Fruit fly (Drosophila melanogaster) whole organism, prepupa: Measurements from ENCODE around the gene Spn28Db.

Experiments used
- CG10631 ChIP-seq: fragments of 200-800 bp; sonication (Bioruptor generic); optimal IDR thresholded peaks from 2 replicates; lab custom pipeline; 2016; ENCODE audit warnings: missing biosample characterization, missing genetic modification characterization
- CG11762 ChIP-seq: fragments of 200-800 bp; sonication (Bioruptor generic); optimal IDR thresholded peaks from 3 replicates; lab custom pipeline; 2016; ENCODE audit warnings: missing biosample characterization, missing genetic modification characterization; ENCODE audit not compliant: insufficient read depth
- CG11902 ChIP-seq: fragments of 200-800 bp; sonication (Bioruptor generic); optimal IDR thresholded peaks from 3 replicates; lab custom pipeline; 2016; ENCODE audit warnings: missing biosample characterization, missing genetic modification characterization
- CG15336 ChIP-seq: fragments of 200-800 bp; sonication (Bioruptor generic); IDR thresholded peaks from 2 replicates; pipeline ENCODE4 v1.3.6; 2022; ENCODE audit warnings: missing biosample characterization, missing genetic modification characterization
- CG16779 ChIP-seq: fragments of 200-800 bp; sonication (Bioruptor generic); optimal IDR thresholded peaks from 3 replicates; lab custom pipeline; 2017; ENCODE audit warnings: missing biosample characterization, mild to moderate bottlenecking, missing genetic modification characterization
- CG3032 ChIP-seq: fragments of 200-800 bp; optimal IDR thresholded peaks from 2 replicates; lab custom pipeline; 2019; ENCODE audit warnings: missing biosample characterization, mild to moderate bottlenecking, missing genetic modification characterization, moderate library complexity
- CG31627 ChIP-seq: fragments of 200-800 bp; sonication (Bioruptor generic); optimal IDR thresholded peaks from 3 replicates; lab custom pipeline; 2016; ENCODE audit warnings: missing biosample characterization, missing genetic modification characterization
- CG32006 ChIP-seq: fragments of 200-800 bp; sonication (Bioruptor generic); optimal IDR thresholded peaks from 3 replicates; lab custom pipeline; 2017; ENCODE audit warnings: missing biosample characterization, mild to moderate bottlenecking, missing genetic modification characterization
- CG3919 ChIP-seq: fragments of 200-800 bp; sonication (Bioruptor generic); optimal IDR thresholded peaks from 3 replicates; lab custom pipeline; 2016; ENCODE audit warnings: missing biosample characterization, missing genetic modification characterization
- CG4318 ChIP-seq: fragments of 200-800 bp; sonication (Bioruptor generic); optimal IDR thresholded peaks from 3 replicates; lab custom pipeline; 2017; ENCODE audit warnings: missing biosample characterization, mild to moderate bottlenecking, missing genetic modification characterization
- CG6163 ChIP-seq: fragments of 200-800 bp; sonication (Bioruptor generic); IDR thresholded peaks from 3 replicates; pipeline ENCODE4 v1.3.6; 2022; ENCODE audit warnings: missing biosample characterization, missing genetic modification characterization
- CG6276 ChIP-seq: fragments of 200-800 bp; sonication (Bioruptor generic); optimal IDR thresholded peaks from 2 replicates; lab custom pipeline; 2017; ENCODE audit warnings: missing biosample characterization, mild to moderate bottlenecking, missing genetic modification characterization
- CG6792 ChIP-seq: fragments of 200-800 bp; sonication (Bioruptor generic); optimal IDR thresholded peaks from 3 replicates; lab custom pipeline; 2016; ENCODE audit warnings: missing biosample characterization, missing genetic modification characterization
- CG6808 ChIP-seq: fragments of 200-800 bp; sonication (Bioruptor generic); optimal IDR thresholded peaks from 3 replicates; lab custom pipeline; 2017; ENCODE audit warnings: missing biosample characterization, missing genetic modification characterization, mild to moderate bottlenecking, moderate library complexity, missing genetic modification reagents
- CG8119 ChIP-seq: fragments of 200-800 bp; sonication (Bioruptor generic); IDR thresholded peaks from 3 replicates; pipeline ENCODE4 v1.3.6; 2022; ENCODE audit warnings: missing biosample characterization, missing genetic modification characterization
- CG8319 ChIP-seq: fragments of 200-800 bp; sonication (Bioruptor generic); optimal IDR thresholded peaks from 3 replicates; lab custom pipeline; 2016; ENCODE audit warnings: missing biosample characterization, missing genetic modification characterization
- CG8632 ChIP-seq: fragments of 200-800 bp; sonication (Bioruptor generic); optimal IDR thresholded peaks from 3 replicates; lab custom pipeline; 2016; ENCODE audit warnings: missing biosample characterization, missing genetic modification characterization
- CG9139 ChIP-seq: fragments of 200-800 bp; sonication (Bioruptor generic); optimal IDR thresholded peaks from 3 replicates; lab custom pipeline; 2017; ENCODE audit warnings: missing biosample characterization, mild to moderate bottlenecking, missing genetic modification characterization
- Eip78C ChIP-seq: fragments of 200-800 bp; sonication (Bioruptor generic); peaks from one replicate; lab custom pipeline; 2016; ENCODE audit warnings: missing biosample characterization, missing genetic modification characterization
- Gug ChIP-seq: fragments of 200-800 bp; sonication (Bioruptor generic); IDR thresholded peaks from 2 replicates; pipeline ENCODE4 v1.3.6; 2022; ENCODE audit warnings: missing biosample characterization, missing genetic modification characterization
- Hr38 ChIP-seq: sonication (Bioruptor generic); optimal IDR thresholded peaks from 2 replicates; lab custom pipeline; 2016; ENCODE audit warnings: missing biosample characterization, missing genetic modification characterization
- Hr39 ChIP-seq: fragments of 200-800 bp; sonication (Bioruptor generic); optimal IDR thresholded peaks from 2 replicates; lab custom pipeline; 2016; ENCODE audit warnings: missing biosample characterization, missing genetic modification characterization
- Met ChIP-seq: fragments of 200-800 bp; sonication (Bioruptor generic); optimal IDR thresholded peaks from 3 replicates; lab custom pipeline; 2016; ENCODE audit warnings: missing biosample characterization, missing genetic modification characterization
- Smox ChIP-seq: fragments of 200-800 bp; sonication (Bioruptor generic); optimal IDR thresholded peaks from 3 replicates; lab custom pipeline; 2016; ENCODE audit warnings: missing biosample characterization, missing genetic modification characterization
- Sox102F ChIP-seq: fragments of 200-800 bp; sonication (Bioruptor generic); optimal IDR thresholded peaks from 2 replicates; lab custom pipeline; 2016; ENCODE audit warnings: missing biosample characterization, mild to moderate bottlenecking, missing genetic modification characterization
- Sox14 ChIP-seq: fragments of 200-800 bp; sonication (Bioruptor generic); optimal IDR thresholded peaks from 3 replicates; lab custom pipeline; 2016; ENCODE audit warnings: missing biosample characterization, missing genetic modification characterization
- Sox15 ChIP-seq: fragments of 200-800 bp; sonication (Bioruptor generic); optimal IDR thresholded peaks from 3 replicates; lab custom pipeline; 2016; ENCODE audit warnings: missing biosample characterization, missing genetic modification characterization
- achi ChIP-seq: fragments of 200-800 bp; sonication (Bioruptor generic); optimal IDR thresholded peaks from 3 replicates; lab custom pipeline; 2016; ENCODE audit warnings: missing biosample characterization, missing genetic modification characterization
- acj6 ChIP-seq: fragments of 200-800 bp; sonication (Bioruptor generic); optimal IDR thresholded peaks from 3 replicates; lab custom pipeline; 2016; ENCODE audit warnings: missing biosample characterization, missing genetic modification characterization
- dac ChIP-seq: fragments of 200-800 bp; sonication (Bioruptor generic); optimal IDR thresholded peaks from 2 replicates; lab custom pipeline; 2017; ENCODE audit warnings: missing biosample characterization, mild to moderate bottlenecking, missing genetic modification characterization
- dsx ChIP-seq: fragments of 200-800 bp; optimal IDR thresholded peaks from 3 replicates; lab custom pipeline; 2019; ENCODE audit warnings: missing biosample characterization, mild to moderate bottlenecking, missing genetic modification characterization, moderate library complexity; ENCODE audit not compliant: poor library complexity, severe bottlenecking
- eg ChIP-seq: fragments of 200-800 bp; sonication (Bioruptor generic); IDR thresholded peaks from 3 replicates; pipeline ENCODE4 v1.3.6; 2022; ENCODE audit warnings: missing biosample characterization, missing genetic modification characterization
- fd59A ChIP-seq: fragments of 200-800 bp; sonication (Bioruptor generic); optimal IDR thresholded peaks from 2 replicates; lab custom pipeline; 2017; ENCODE audit warnings: missing biosample characterization, mild to moderate bottlenecking, missing genetic modification characterization, missing genetic modification reagents
- fd85E ChIP-seq: fragments of 200-800 bp; sonication (Bioruptor generic); optimal IDR thresholded peaks from 3 replicates; lab custom pipeline; 2016; ENCODE audit warnings: missing biosample characterization, missing genetic modification characterization
- fkh ChIP-seq: fragments of 200-800 bp; sonication (Bioruptor generic); optimal IDR thresholded peaks from 3 replicates; lab custom pipeline; 2017; ENCODE audit warnings: missing biosample characterization, mild to moderate bottlenecking, missing genetic modification characterization, moderate library complexity
- lz ChIP-seq: fragments of 200-800 bp; sonication (Bioruptor generic); optimal IDR thresholded peaks from 3 replicates; lab custom pipeline; 2016; ENCODE audit warnings: missing biosample characterization, missing genetic modification characterization
- net ChIP-seq: fragments of 200-800 bp; sonication (Bioruptor generic); optimal IDR thresholded peaks from 3 replicates; lab custom pipeline; 2016; ENCODE audit warnings: missing biosample characterization, missing genetic modification characterization
- pdm3 ChIP-seq: fragments of 200-800 bp; sonication (Bioruptor generic); optimal IDR thresholded peaks from 3 replicates; lab custom pipeline; 2016; ENCODE audit warnings: missing biosample characterization, missing genetic modification characterization
- salr ChIP-seq, 2 experiments: fragments of 200-800 bp; sonication (Bioruptor generic); optimal IDR thresholded peaks; 3 replicates each; lab custom pipeline; 2016 to 2018; ENCODE audit warnings: missing biosample characterization in 2 of 2, missing genetic modification characterization in 2 of 2, mild to moderate bottlenecking in 1 of 2
- spab ChIP-seq: fragments of 200-800 bp; sonication (Bioruptor generic); optimal IDR thresholded peaks from 2 replicates; lab custom pipeline; 2017; ENCODE audit warnings: missing biosample characterization, mild to moderate bottlenecking, missing genetic modification characterization, missing genetic modification reagents
- ss ChIP-seq, 2 experiments: fragments of 200-800 bp; sonication (Bioruptor generic); optimal IDR thresholded peaks; 2 replicates in 1 of 2; 3 replicates in 1 of 2; lab custom pipeline; 2017 to 2018; ENCODE audit warnings: mild to moderate bottlenecking in 2 of 2, missing biosample characterization in 2 of 2, missing genetic modification characterization in 2 of 2, moderate library complexity in 1 of 2
- svp ChIP-seq: fragments of 200-800 bp; sonication (Bioruptor generic); peaks from one replicate; lab custom pipeline; 2016; ENCODE audit warnings: missing biosample characterization, missing genetic modification characterization
- vri ChIP-seq: fragments of 200-800 bp; sonication (Bioruptor generic); optimal IDR thresholded peaks from 3 replicates; lab custom pipeline; 2016; ENCODE audit warnings: missing biosample characterization, mild to moderate bottlenecking, missing genetic modification characterization

Gene Spn28Db

DNA sequence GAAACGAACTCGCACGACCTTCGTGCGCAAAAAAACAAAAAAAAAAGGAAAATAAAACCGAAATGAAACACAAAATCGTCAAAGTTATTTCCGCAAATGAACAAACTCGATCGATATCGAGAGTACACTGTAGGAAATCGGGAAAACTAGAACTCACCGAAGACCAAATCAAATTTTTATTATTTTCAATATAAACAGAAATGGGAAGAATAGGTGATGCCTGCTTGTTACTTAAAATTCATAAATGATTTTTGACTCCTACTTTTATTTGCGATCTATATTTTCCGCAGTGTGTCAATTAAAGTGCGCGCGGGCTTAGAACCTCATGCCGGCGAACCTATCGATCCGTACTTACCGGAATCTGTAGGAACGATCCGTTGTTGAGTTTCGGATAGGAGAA is 14.8 kb downstream of the Spn28Db start (continued):
- peak; percentile 17 for TF ChIP-seq CG11762 (GFP tag; lab: Kevin White, UChicago)
- TF ChIP-seq Gug = no peak
- TF ChIP-seq Hr39 (GFP tag; lab: Kevin White, UChicago) = peak; percentile 40
- peak; percentile 37 for TF ChIP-seq Smox
- peak; percentile 55 for TF ChIP-seq CG3919 (GFP tag; lab: Kevin White, UChicago)
- peak; percentile 55 for TF ChIP-seq Met
- no peak for TF ChIP-seq CG16779 (tag; lab: Kevin White, UChicago)
- peak; percentile 50 for TF ChIP-seq CG8632 (GFP tag; lab: Kevin White, UChicago)
- TF ChIP-seq dsx (GFP tag; lab: Kevin White, UChicago) = no peak
- TF ChIP-seq CG9139 (GFP tag; lab: Kevin White, UChicago) = no peak
- no peak for TF ChIP-seq salr (GFP tag; optimal IDR thresholded peaks at IDR 0.05; lab: Kevin White, UChicago)
- peak; percentile 35 for TF ChIP-seq CG10631 (GFP tag; lab: Kevin White, UChicago)
- TF ChIP-seq CG6808 = peak; percentile 12
- peak; percentile 27; the same call in 1 of the 2 replicates for TF ChIP-seq CG15336 (GFP tag; lab: Robert Waterston, UW)
- TF ChIP-seq ss (GFP tag; optimal IDR thresholded peaks at IDR 0.05; lab: Kevin White, UChicago) = peak in 1 of 2 experiments; percentile 16
- TF ChIP-seq CG6792 (GFP tag; lab: Kevin White, UChicago) = peak; percentile 20
- TF ChIP-seq acj6 (GFP tag; lab: Kevin White, UChicago) = peak; percentile 45
- peak; percentile 79 for TF ChIP-seq Eip78C (GFP tag; lab: Kevin White, UChicago)
- TF ChIP-seq fd85E (GFP tag; lab: Kevin White, UChicago) = no peak
- TF ChIP-seq fkh (GFP tag; lab: Kevin White, UChicago) = no peak
- peak; percentile 73 for TF ChIP-seq svp (GFP tag; lab: Kevin White, UChicago)

DNA sequence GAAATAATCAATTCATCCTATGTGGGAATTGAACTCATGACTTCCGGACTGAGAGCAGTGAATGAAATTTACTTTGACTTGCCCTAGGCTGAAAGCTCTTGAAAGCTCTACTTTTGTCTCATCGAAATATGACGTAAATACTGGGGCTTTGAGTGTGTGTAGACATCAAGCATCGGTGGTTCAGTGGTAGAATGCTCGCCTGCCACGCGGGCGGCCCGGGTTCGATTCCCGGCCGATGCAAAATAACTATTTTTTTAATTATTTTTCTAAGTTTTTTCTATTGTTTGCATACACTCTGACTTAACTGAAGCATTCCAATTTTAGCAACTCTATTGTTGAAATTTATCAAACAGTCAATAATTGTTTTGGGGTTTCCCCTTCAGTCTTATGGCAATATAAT is 17.8 kb downstream of the Spn28Db start:
- TF ChIP-seq pdm3 (no peak), fkh (GFP tag; lab: Kevin White, UChicago) (no peak), CG11902 (GFP tag; lab: Kevin White, UChicago) (no peak), fd59A (GFP tag; lab: Kevin White, UChicago) (no peak), Sox14 (GFP tag; lab: Kevin White, UChicago) (no peak), CG3032 (tag; lab: Kevin White, UChicago) (no peak), CG8319 (GFP tag; lab: Kevin White, UChicago) (no peak), CG10631 (GFP tag; lab: Kevin White, UChicago) (no peak), CG16779 (tag; lab: Kevin White, UChicago) (no peak), Eip78C (GFP tag; lab: Kevin White, UChicago) (no peak), svp (GFP tag; lab: Kevin White, UChicago) (no peak), fd85E (GFP tag; lab: Kevin White, UChicago) (no peak), Sox102F (no peak)

- TF ChIP-seq dac (no peak), CG16779 (tag; lab: Kevin White, UChicago) (no peak), svp (GFP tag; lab: Kevin White, UChicago) (no peak), achi (GFP tag; lab: Kevin White, UChicago) (peak; percentile 21), Sox15 (GFP tag; lab: Kevin White, UChicago) (no peak), vri (GFP tag; lab: Kevin White, UChicago) (no peak), Hr38 (no peak), pdm3 (peak; percentile 16), CG10631 (GFP tag; lab: Kevin White, UChicago) (peak; percentile 32), CG8119 (GFP tag; lab: Robert Waterston, UW) (peak; percentile 26; the same call in 1 of the 3 replicates), acj6 (GFP tag; lab: Kevin White, UChicago) (peak; percentile 27), dsx (GFP tag; lab: Kevin White, UChicago) (peak; percentile 6), spab (GFP tag; lab: Kevin White, UChicago) (no peak), CG31627 (GFP tag; lab: Kevin White, UChicago) (no peak), salr (GFP tag; optimal IDR thresholded peaks at IDR 0.05; lab: Kevin White, UChicago) (peak in 1 of 2 experiments; percentile 28), lz (GFP tag; lab: Kevin White, UChicago) (no peak), Hr39 (GFP tag; lab: Kevin White, UChicago) (no peak), Sox14 (GFP tag; lab: Kevin White, UChicago) (peak; percentile 6), CG32006 (GFP tag; lab: Kevin White, UChicago) (peak; percentile 67), CG4318 (GFP tag; lab: Kevin White, UChicago) (peak; percentile 41), CG8319 (GFP tag; lab: Kevin White, UChicago) (no peak), Met (no peak), CG6276 (GFP tag; lab: Kevin White, UChicago) (peak; percentile 3), eg (GFP tag; lab: Robert Waterston, UW) (no peak), CG15336 (GFP tag; lab: Robert Waterston, UW) (peak; percentile 41; the same call in 1 of the 2 replicates), CG6163 (0 out of 3 replicates have a peak, but pooled peaks have one; percentile 26), Eip78C (GFP tag; lab: Kevin White, UChicago) (peak; percentile 69), CG3032 (tag; lab: Kevin White, UChicago) (no peak), CG11902 (GFP tag; lab: Kevin White, UChicago) (no peak), net (GFP tag; lab: Kevin White, UChicago) (no peak)
Observed at dm6 chr2L:7871821-7872524, 18.5 kb downstream of the Spn28Db start.
